Worm (Caenorhabditis elegans): ENCODE data around the gene pkc-1.

- no peak for TF ChIP-seq aly-2 (tag; optimal IDR thresholded peaks at IDR 0.05)
- no peak for TF ChIP-seq nhr-28 (tag; optimal IDR thresholded peaks at IDR 0.05)
- no peak for TF ChIP-seq nhr-84 (tag; optimal IDR thresholded peaks at IDR 0.05)
- peak; percentile 36 for TF ChIP-seq jun-1 (tag; optimal IDR thresholded peaks at IDR 0.05)
- no peak for TF ChIP-seq unc-130 (tag; optimal IDR thresholded peaks at IDR 0.05)
- TF ChIP-seq fkh-8 (tag; optimal IDR thresholded peaks at IDR 0.05), result no peak
- no peak for TF ChIP-seq ces-1 (GFP tag; optimal IDR thresholded peaks at IDR 0.05)
Observed at ce11 chrV:12002866-12003485, 29.0 kb downstream of the pkc-1 start, which contains the start of gene cpr-9.

Measured in whole organism, L1 larva.